Fruit fly (Drosophila melanogaster) whole organism, embryonic: ENCODE results near the gene CG8159.

Experiments
- Antp ChIP-seq: fragments of 200-800 bp; sonication (Bioruptor generic); optimal IDR thresholded peaks from 3 replicates; lab custom pipeline; 2016; ENCODE audit warnings: missing biosample characterization, missing genetic modification characterization
- Atf6 ChIP-seq: fragments of 200-800 bp; sonication (Bioruptor generic); IDR thresholded peaks from 2 replicates; pipeline ENCODE4 v1.3.6; 2022; ENCODE audit warnings: missing biosample characterization, missing genetic modification characterization
- CG14860 ChIP-seq: fragments of 200-800 bp; sonication (Bioruptor generic); IDR thresholded peaks from 3 replicates; pipeline ENCODE4 v1.3.6; 2022; ENCODE audit warnings: missing biosample characterization, missing genetic modification characterization; ENCODE audit not compliant: partially characterized antibody
- CG17186 ChIP-seq: fragments of 200-800 bp; sonication (Bioruptor generic); optimal IDR thresholded peaks from 3 replicates; lab custom pipeline; 2017; ENCODE audit warnings: missing biosample characterization, missing genetic modification reagents, missing genetic modification characterization
- CG1792 ChIP-seq: fragments of 200-800 bp; sonication (Bioruptor generic); optimal IDR thresholded peaks from 2 replicates; lab custom pipeline; 2016; ENCODE audit warnings: missing biosample characterization, missing genetic modification characterization
- CG18599 ChIP-seq: fragments of 200-800 bp; sonication (Bioruptor generic); optimal IDR thresholded peaks from 3 replicates; lab custom pipeline; 2017; ENCODE audit warnings: missing biosample characterization, missing genetic modification characterization, mild to moderate bottlenecking, moderate library complexity, missing genetic modification reagents
- CG2199 ChIP-seq: fragments of 200-800 bp; sonication (Bioruptor generic); IDR thresholded peaks from 3 replicates; pipeline ENCODE4 v1.3.6; 2022; ENCODE audit warnings: missing biosample characterization, missing genetic modification characterization
- CG30403 ChIP-seq: fragments of 200-800 bp; sonication (Bioruptor generic); optimal IDR thresholded peaks from 3 replicates; lab custom pipeline; 2016; ENCODE audit warnings: missing biosample characterization, missing genetic modification characterization
- CG31224 ChIP-seq: fragments of 200-800 bp; sonication (Bioruptor generic); IDR thresholded peaks from 2 replicates; pipeline ENCODE4 v1.3.6; 2022; ENCODE audit warnings: missing biosample characterization, missing genetic modification characterization
- CG34224 ChIP-seq: fragments of 200-800 bp; sonication (Bioruptor generic); IDR thresholded peaks from 3 replicates; pipeline ENCODE4 v1.3.6; 2022; ENCODE audit warnings: missing biosample characterization, missing genetic modification characterization; ENCODE audit not compliant: partially characterized antibody
- CG7556 ChIP-seq: fragments of 200-800 bp; sonication (Bioruptor generic); optimal IDR thresholded peaks from 2 replicates; lab custom pipeline; 2017; ENCODE audit warnings: missing biosample characterization, mild to moderate bottlenecking, missing genetic modification characterization
- CG9437 ChIP-seq: fragments of 200-800 bp; sonication (Bioruptor generic); optimal IDR thresholded peaks from 2 replicates; lab custom pipeline; 2018; ENCODE audit warnings: missing biosample characterization, mild to moderate bottlenecking, missing genetic modification characterization
- Dbx ChIP-seq: fragments of 200-800 bp; sonication (Bioruptor generic); IDR thresholded peaks from 3 replicates; pipeline ENCODE4 v1.3.6; 2022; ENCODE audit warnings: missing biosample characterization, missing genetic modification characterization
- Dll ChIP-seq: fragments of 200-800 bp; sonication (Bioruptor generic); IDR thresholded peaks from 4 replicates; pipeline ENCODE4 v1.3.6; 2022; ENCODE audit warnings: missing biosample characterization, missing genetic modification characterization; ENCODE audit not compliant: partially characterized antibody
- Drgx ChIP-seq: fragments of 200-800 bp; sonication (Bioruptor generic); IDR thresholded peaks from 2 replicates; pipeline ENCODE4 v1.3.6; 2022; ENCODE audit warnings: missing biosample characterization, missing genetic modification characterization
- H15 ChIP-seq: fragments of 200-800 bp; sonication (Bioruptor generic); IDR thresholded peaks from 3 replicates; pipeline ENCODE4 v1.3.6; 2022; ENCODE audit warnings: missing biosample characterization, missing genetic modification characterization
- Hey ChIP-seq: fragments of 200-800 bp; sonication (Bioruptor generic); optimal IDR thresholded peaks from 3 replicates; lab custom pipeline; 2018; ENCODE audit warnings: missing biosample characterization, mild to moderate bottlenecking, missing genetic modification characterization
- Lhr ChIP-seq: fragments of 200-800 bp; sonication (Bioruptor generic); optimal IDR thresholded peaks from 3 replicates; lab custom pipeline; 2017; ENCODE audit warnings: mild to moderate bottlenecking, missing biosample characterization, missing genetic modification reagents, missing genetic modification characterization
- MESR4 ChIP-seq: fragments of 200-800 bp; sonication (Bioruptor generic); optimal IDR thresholded peaks from 2 replicates; lab custom pipeline; 2018; ENCODE audit warnings: missing biosample characterization, mild to moderate bottlenecking, missing genetic modification characterization, moderate library complexity
- NK7.1 ChIP-seq: fragments of 200-800 bp; sonication (Bioruptor generic); optimal IDR thresholded peaks from 3 replicates; lab custom pipeline; 2016; ENCODE audit warnings: missing biosample characterization, missing genetic modification characterization
- Pdp1 ChIP-seq, 2 experiments: fragments of 200-800 bp; sonication (Bioruptor generic); optimal IDR thresholded peaks; 3 replicates each; lab custom pipeline; 2016; ENCODE audit warnings: missing biosample characterization in 2 of 2, missing genetic modification characterization in 2 of 2, mild to moderate bottlenecking in 1 of 2, moderate library complexity in 1 of 2
- Rfx ChIP-seq: fragments of 200-800 bp; sonication (Bioruptor generic); IDR thresholded peaks from 2 replicates; pipeline ENCODE4 v1.3.6; 2022; ENCODE audit warnings: missing biosample characterization, missing genetic modification characterization
- Six4 ChIP-seq: fragments of 200-800 bp; sonication (Bioruptor generic); optimal IDR thresholded peaks from 2 replicates; lab custom pipeline; 2016; ENCODE audit warnings: missing biosample characterization, missing genetic modification characterization
- Sry-δ ChIP-seq: fragments of 200-800 bp; sonication (Bioruptor generic); optimal IDR thresholded peaks from 2 replicates; lab custom pipeline; 2016; ENCODE audit warnings: missing biosample characterization, missing genetic modification characterization
- ab ChIP-seq: fragments of 200-800 bp; sonication (Bioruptor generic); optimal IDR thresholded peaks from 2 replicates; lab custom pipeline; 2016; ENCODE audit warnings: missing biosample characterization, missing genetic modification characterization
- bcd ChIP-seq: fragments of 200-800 bp; sonication (Bioruptor generic); optimal IDR thresholded peaks from 2 replicates; lab custom pipeline; 2017; ENCODE audit warnings: missing biosample characterization, mild to moderate bottlenecking, missing genetic modification characterization
- cg ChIP-seq: fragments of 200-800 bp; sonication (Bioruptor generic); optimal IDR thresholded peaks from 3 replicates; lab custom pipeline; 2019; ENCODE audit warnings: missing biosample characterization, mild to moderate bottlenecking, missing genetic modification characterization, moderate library complexity
- da ChIP-seq: fragments of 200-800 bp; sonication (Bioruptor generic); optimal IDR thresholded peaks from 2 replicates; lab custom pipeline; 2016; ENCODE audit warnings: missing biosample characterization, missing genetic modification characterization
- danr ChIP-seq: fragments of 200-800 bp; sonication (Bioruptor generic); IDR thresholded peaks from 2 replicates; pipeline ENCODE4 v1.3.6; 2022; ENCODE audit warnings: missing biosample characterization, missing genetic modification characterization
- dpn ChIP-seq, 2 experiments: fragments of 200-800 bp; sonication (Bioruptor generic); optimal IDR thresholded peaks; 3 replicates each; lab custom pipeline; 2016; ENCODE audit warnings: missing biosample characterization in 2 of 2, missing genetic modification characterization in 2 of 2
- eve ChIP-seq, 2 experiments: fragments of >200 bp; optimal IDR thresholded peaks; 2 replicates each; lab custom pipeline; 2017; ENCODE audit warnings: missing biosample characterization in 2 of 2, missing genetic modification characterization in 2 of 2
- fd102C ChIP-seq: fragments of 200-800 bp; sonication (Bioruptor generic); optimal IDR thresholded peaks from 2 replicates; lab custom pipeline; 2018; ENCODE audit warnings: missing biosample characterization, mild to moderate bottlenecking, missing genetic modification characterization, moderate library complexity
- insv ChIP-seq, 2 experiments: fragments of 200-800 bp; sonication (Bioruptor generic); optimal IDR thresholded peaks; 3 replicates each; lab custom pipeline; 2016 to 2018; ENCODE audit warnings: missing biosample characterization in 2 of 2, missing genetic modification characterization in 2 of 2
- knrl ChIP-seq: fragments of 200-800 bp; sonication (Bioruptor generic); IDR thresholded peaks from 3 replicates; pipeline ENCODE4 v1.3.6; 2022; ENCODE audit warnings: missing biosample characterization, missing genetic modification characterization; ENCODE audit not compliant: partially characterized antibody
- lbe ChIP-seq: fragments of 200-800 bp; sonication (Bioruptor generic); optimal IDR thresholded peaks from 2 replicates; lab custom pipeline; 2016; ENCODE audit warnings: missing biosample characterization, mild to moderate bottlenecking, missing genetic modification characterization
- lov ChIP-seq, 2 experiments: fragments of 200-800 bp in 1 of 2; fragments of >200 bp in 1 of 2; sonication (Bioruptor generic) in 1 of 2; IDR thresholded peaks in 1 of 2; optimal IDR thresholded peaks in 1 of 2; 2 replicates in 1 of 2; 3 replicates in 1 of 2; pipeline versions ENCODE4 v1.3.6 to Lab custom; 2017 to 2022; ENCODE audit warnings: missing biosample characterization in 1 of 2, missing genetic modification characterization in 1 of 2
- luna ChIP-seq: fragments of 200-800 bp; sonication (Bioruptor generic); optimal IDR thresholded peaks from 2 replicates; lab custom pipeline; 2016; ENCODE audit warnings: missing biosample characterization, missing genetic modification characterization
- maf-S ChIP-seq: fragments of 200-800 bp; sonication (Bioruptor generic); optimal IDR thresholded peaks from 2 replicates; lab custom pipeline; 2016; ENCODE audit warnings: missing biosample characterization, missing genetic modification characterization
- nau ChIP-seq: fragments of 200-800 bp; sonication (Bioruptor generic); optimal IDR thresholded peaks from 3 replicates; lab custom pipeline; 2017; ENCODE audit warnings: missing biosample characterization, mild to moderate bottlenecking, missing genetic modification characterization, missing genetic modification reagents
- nerfin-1 ChIP-seq: fragments of 200-800 bp; sonication (Bioruptor generic); optimal IDR thresholded peaks from 3 replicates; lab custom pipeline; 2019; ENCODE audit warnings: missing biosample characterization, mild to moderate bottlenecking, missing genetic modification characterization, moderate library complexity
- ranshi ChIP-seq: fragments of 200-800 bp; sonication (Bioruptor generic); IDR thresholded peaks from 2 replicates; pipeline ENCODE4 v1.3.6; 2022; ENCODE audit warnings: missing biosample characterization, missing genetic modification characterization
- sc ChIP-seq, 3 experiments: fragments of >200 bp in 2 of 3; fragments of 200-800 bp in 1 of 3; sonication (Bioruptor generic) in 1 of 3; optimal IDR thresholded peaks; 2 replicates in 2 of 3; 3 replicates in 1 of 3; lab custom pipeline; 2017; ENCODE audit warnings: mild to moderate bottlenecking in 1 of 3, missing biosample characterization in 1 of 3, missing genetic modification characterization in 1 of 3, missing genetic modification reagents in 1 of 3
- schlank ChIP-seq: fragments of 200-800 bp; sonication (Bioruptor generic); optimal IDR thresholded peaks from 2 replicates; lab custom pipeline; 2018; ENCODE audit warnings: missing biosample characterization, mild to moderate bottlenecking, missing genetic modification characterization
- sug ChIP-seq: fragments of 200-800 bp; optimal IDR thresholded peaks from 2 replicates; lab custom pipeline; 2019; ENCODE audit warnings: missing biosample characterization, mild to moderate bottlenecking, missing genetic modification characterization, moderate library complexity
- tx ChIP-seq: fragments of 200-800 bp; sonication (Bioruptor generic); optimal IDR thresholded peaks from 2 replicates; lab custom pipeline; 2016; ENCODE audit warnings: missing biosample characterization, missing genetic modification characterization
- unc-4 ChIP-seq: fragments of 200-800 bp; sonication (Bioruptor generic); IDR thresholded peaks from 2 replicates; pipeline ENCODE4 v1.3.6; 2022; ENCODE audit warnings: missing biosample characterization, missing genetic modification characterization; ENCODE audit not compliant: partially characterized antibody
- zen2 ChIP-seq: fragments of 200-800 bp; sonication (Bioruptor generic); IDR thresholded peaks from 3 replicates; pipeline ENCODE4 v1.3.6; 2022; ENCODE audit warnings: missing biosample characterization, missing genetic modification characterization; ENCODE audit not compliant: partially characterized antibody

CG8159 gene

dm6 chr3R:8747871-8748775 is 21.5 kb downstream of the CG8159 start (continued):
- TF ChIP-seq CG34224 (GFP tag; lab: Robert Waterston, UW) (no peak), Antp (no peak), sc (optimal IDR thresholded peaks at IDR 0.05; lab: Kevin White, UChicago) (no peak), sc (GFP tag; optimal IDR thresholded peaks at IDR 0.05; lab: Kevin White, UChicago) (no peak), CG31224 (GFP tag; lab: Robert Waterston, UW) (0 out of 2 replicates have a peak, but pooled peaks have one; percentile 23), unc-4 (GFP tag; lab: Robert Waterston, UW) (no peak), knrl (GFP tag; lab: Robert Waterston, UW) (no peak), maf-S (GFP tag; lab: Kevin White, UChicago) (no peak), tx (GFP tag; lab: Kevin White, UChicago) (no peak), insv (GFP tag; optimal IDR thresholded peaks at IDR 0.05; lab: Kevin White, UChicago) (no peak), CG30403 (no peak), CG9437 (GFP tag; lab: Kevin White, UChicago) (peak; percentile 92), bcd (GFP tag; lab: Kevin White, UChicago) (peak; percentile 11), luna (no peak), CG7556 (GFP tag; lab: Kevin White, UChicago) (peak; percentile 10), schlank (no peak), Pdp1 (GFP tag; optimal IDR thresholded peaks at IDR 0.05; lab: Kevin White, UChicago) (no peak), nerfin-1 (tag; lab: Kevin White, UChicago) (peak; percentile 97), sug (no peak), ranshi (no peak), CG14860 (GFP tag; lab: Robert Waterston, UW) (0 out of 3 replicates have a peak, but pooled peaks have one; percentile 2), Atf6 (GFP tag; lab: Robert Waterston, UW) (0 out of 2 replicates have a peak, but pooled peaks have one; percentile 14), Dbx (0 out of 3 replicates have a peak, but pooled peaks have one; percentile 34), da (GFP tag; lab: Kevin White, UChicago) (no peak), CG17186 (GFP tag; lab: Kevin White, UChicago) (no peak), cg (GFP tag; lab: Kevin White, UChicago) (peak; percentile 81), dpn (GFP tag; optimal IDR thresholded peaks at IDR 0.05; lab: Kevin White, UChicago) (no peak), eve (GFP tag; optimal IDR thresholded peaks at IDR 0.05; lab: Kevin White, UChicago) (no peak), Sry-δ (GFP tag; lab: Kevin White, UChicago) (no peak), NK7.1 (GFP tag; lab: Kevin White, UChicago) (no peak), Lhr (no peak), Dll (GFP tag; lab: Robert Waterston, UW) (no peak), nau (GFP tag; lab: Kevin White, UChicago) (no peak), Six4 (GFP tag; lab: Kevin White, UChicago) (no peak), danr (GFP tag; lab: Robert Waterston, UW) (no peak), CG18599 (GFP tag; lab: Kevin White, UChicago) (peak; percentile 53), zen2 (no peak), Rfx (GFP tag; lab: Robert Waterston, UW) (0 out of 2 replicates have a peak, but pooled peaks have one; percentile 6), Hey (tag; lab: Kevin White, UChicago) (no peak), CG2199 (GFP tag; lab: Robert Waterston, UW) (no peak), fd102C (GFP tag; lab: Kevin White, UChicago) (no peak), MESR4 (GFP tag; lab: Kevin White, UChicago) (no peak), CG1792 (GFP tag; lab: Kevin White, UChicago) (no peak), ab (GFP tag; lab: Kevin White, UChicago) (no peak), H15 (GFP tag; lab: Robert Waterston, UW) (no peak), lbe (GFP tag; lab: Kevin White, UChicago) (peak; percentile 28), Drgx (peak; percentile 72; the same call in 1 of the 2 replicates), lov (optimal IDR thresholded peaks at IDR 0.05; lab: Kevin White, UChicago) (no peak), lov (GFP tag; IDR thresholded peaks at IDR 0.05; lab: Robert Waterston, UW) (no peak)
